Fruit fly (Drosophila melanogaster) Kc167 (cell line): ENCODE measurements around the gene AsnRS.

Experiments
- Myc ChIP-seq: fragments of >200 bp; optimal IDR thresholded peaks from 2 replicates; lab custom pipeline; 2017; ENCODE audit warnings: missing external identifiers
- Sin3A ChIP-seq: fragments of >200 bp; optimal IDR thresholded peaks from 2 replicates; lab custom pipeline; 2018; ENCODE audit warnings: missing external identifiers
- h ChIP-seq: fragments of >200 bp; optimal IDR thresholded peaks from 3 replicates; lab custom pipeline; 2018; ENCODE audit warnings: missing external identifiers
- insv ChIP-seq: fragments of >200 bp; optimal IDR thresholded peaks from 3 replicates; lab custom pipeline; 2018; ENCODE audit warnings: missing external identifiers
- psq ChIP-seq: fragments of >200 bp; optimal IDR thresholded peaks from 2 replicates; lab custom pipeline; 2017; ENCODE audit warnings: missing external identifiers
- ttk ChIP-seq: sonication (Bioruptor generic); optimal IDR thresholded peaks from 2 replicates; lab custom pipeline; 2017; ENCODE audit warnings: missing external identifiers

DNA sequence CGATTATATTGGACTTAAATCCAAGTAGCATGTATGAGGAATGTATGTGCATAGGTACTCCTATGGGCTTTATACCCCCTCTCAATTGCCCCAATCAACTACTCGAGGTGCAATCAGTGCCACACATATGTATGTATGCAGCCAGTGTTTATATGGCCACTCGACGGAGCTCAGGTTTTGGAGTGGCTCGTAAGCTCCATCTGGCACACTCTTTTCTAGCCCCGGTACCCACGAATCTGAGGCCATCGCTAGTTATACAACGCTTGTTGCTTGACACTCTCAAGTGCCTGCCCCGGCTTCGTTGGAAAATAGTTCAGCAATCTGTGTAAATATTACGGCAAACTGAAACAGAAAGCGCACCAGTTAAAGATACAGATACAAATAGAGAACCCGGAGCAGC lies 35.4 kb downstream of the AsnRS start:
- TF ChIP-seq psq (lab: Kevin White, UChicago) (no peak), insv (lab: Kevin White, UChicago) (no peak), Myc (lab: Kevin White, UChicago) (no peak), Sin3A (lab: Kevin White, UChicago) (no peak), ttk (lab: Kevin White, UChicago) (no peak), h (lab: Kevin White, UChicago) (no peak)
